Worm (Caenorhabditis elegans) whole organism, mixed stage, embryonic: ENCODE data around the gene aff-1.

Experiments
- M03D4.4 ChIP-seq: sonication (generic microtip); optimal IDR thresholded peaks from 2 replicates; lab custom pipeline; 2017; ENCODE audit warnings: mild to moderate bottlenecking, missing genetic modification characterization, missing compliant biosample characterization
- bed-3 ChIP-seq: fragments of 200-800 bp; sonication (Bioruptor generic); optimal IDR thresholded peaks from 3 replicates; lab custom pipeline; 2018; ENCODE audit warnings: mild to moderate bottlenecking, missing genetic modification characterization, moderate library complexity, missing compliant biosample characterization
- ces-1 ChIP-seq: fragments of 150-350 bp; optimal IDR thresholded peaks from 2 replicates; lab custom pipeline; 2014; ENCODE audit warnings: missing biosample characterization, missing genetic modification reagents, missing genetic modification characterization
- mep-1 ChIP-seq: fragments of 150-350 bp; optimal IDR thresholded peaks from 2 replicates; lab custom pipeline; 2017; ENCODE audit warnings: missing biosample characterization, missing genetic modification reagents, missing genetic modification characterization, inconsistent platforms
- nhr-237 ChIP-seq: fragments of 150-350 bp; optimal IDR thresholded peaks from 2 replicates; lab custom pipeline; 2014; ENCODE audit warnings: missing biosample characterization, missing genetic modification characterization
- snpc-4 ChIP-seq: fragments of 150-350 bp; optimal IDR thresholded peaks from 2 replicates; lab custom pipeline; 2014; ENCODE audit warnings: missing biosample characterization, missing genetic modification characterization
- sptf-1 ChIP-seq: sonication (generic microtip); optimal IDR thresholded peaks from 2 replicates; lab custom pipeline; 2017; ENCODE audit warnings: mild to moderate bottlenecking, missing genetic modification characterization, moderate library complexity, missing compliant biosample characterization
- unc-39 ChIP-seq: fragments of 150-350 bp; optimal IDR thresholded peaks from 2 replicates; lab custom pipeline; 2014; ENCODE audit warnings: missing biosample characterization, missing genetic modification characterization
- ztf-11 ChIP-seq: fragments of 150-350 bp; optimal IDR thresholded peaks from 2 replicates; lab custom pipeline; 2014; ENCODE audit warnings: missing biosample characterization, missing genetic modification characterization

ce11 chrII:6888211-6888610 lies 24.7 kb upstream of the aff-1 start:
- no peak for TF ChIP-seq ztf-11 (tag; lab: Kevin White, UChicago)
- no peak for TF ChIP-seq nhr-237 (tag; lab: Kevin White, UChicago)
- TF ChIP-seq M03D4.4 (tag; lab: Kevin White, UChicago), result no peak
- no peak for TF ChIP-seq unc-39 (tag; lab: Kevin White, UChicago)
- no peak for TF ChIP-seq sptf-1 (tag; lab: Kevin White, UChicago)
- no peak for TF ChIP-seq ces-1 (GFP tag; lab: Kevin White, UChicago)
- TF ChIP-seq snpc-4, result no peak
- no peak for TF ChIP-seq bed-3
- TF ChIP-seq mep-1 (tag; lab: Kevin White, UChicago), result no peak
